Fruit fly (Drosophila melanogaster) whole organism, pupa: Measurements from ENCODE around the gene CG1628.
"Not testable (repeated sequence)": the region's sequence is repeated elsewhere in the genome, so short reads cannot be mapped to it uniquely, and the experiment has no call there.

Source experiments
- CG10348 ChIP-seq: fragments of 200-800 bp; sonication (Bioruptor generic); IDR thresholded peaks from 2 replicates; pipeline ENCODE4 v1.3.6; 2022; ENCODE audit warnings: missing biosample characterization, missing genetic modification characterization
- CG12605 ChIP-seq: fragments of 200-800 bp; sonication (Bioruptor generic); IDR thresholded peaks from 2 replicates; pipeline ENCODE4 v1.3.6; 2022; ENCODE audit warnings: missing biosample characterization, missing genetic modification characterization
- CG13204 ChIP-seq: fragments of 200-800 bp; sonication (Bioruptor generic); optimal IDR thresholded peaks from 2 replicates; lab custom pipeline; 2018; ENCODE audit warnings: missing biosample characterization, mild to moderate bottlenecking, missing genetic modification characterization, moderate library complexity
- CG14655 ChIP-seq: fragments of 200-800 bp; sonication (Bioruptor generic); optimal IDR thresholded peaks from 3 replicates; lab custom pipeline; 2017; ENCODE audit warnings: mild to moderate bottlenecking, missing biosample characterization, missing genetic modification reagents, missing genetic modification characterization
- CG15710 ChIP-seq: fragments of 200-800 bp; sonication (Bioruptor generic); optimal IDR thresholded peaks from 2 replicates; lab custom pipeline; 2018; ENCODE audit warnings: missing biosample characterization, mild to moderate bottlenecking, missing genetic modification characterization, moderate library complexity
- CG17806 ChIP-seq: fragments of 200-800 bp; sonication (Bioruptor generic); optimal IDR thresholded peaks from 2 replicates; lab custom pipeline; 2018; ENCODE audit warnings: missing biosample characterization, mild to moderate bottlenecking, missing genetic modification characterization, moderate library complexity
- CG32121 ChIP-seq: fragments of 200-800 bp; sonication (Bioruptor generic); IDR thresholded peaks from 2 replicates; pipeline ENCODE4 v1.3.6; 2022; ENCODE audit warnings: missing biosample characterization, missing genetic modification characterization
- CG34367 ChIP-seq: fragments of 200-800 bp; sonication (Bioruptor generic); optimal IDR thresholded peaks from 2 replicates; lab custom pipeline; 2018; ENCODE audit warnings: missing biosample characterization, mild to moderate bottlenecking, missing genetic modification characterization
- CG4496 ChIP-seq: fragments of 200-800 bp; sonication (Bioruptor generic); IDR thresholded peaks from 3 replicates; pipeline ENCODE4 v1.3.6; 2022; ENCODE audit warnings: missing biosample characterization, missing genetic modification characterization
- CG8159 ChIP-seq: fragments of 200-800 bp; sonication (Bioruptor generic); optimal IDR thresholded peaks from 3 replicates; lab custom pipeline; 2018; ENCODE audit warnings: missing biosample characterization, mild to moderate bottlenecking, missing genetic modification characterization, moderate library complexity
- CG8301 ChIP-seq: fragments of 200-800 bp; sonication (Bioruptor generic); optimal IDR thresholded peaks from 2 replicates; lab custom pipeline; 2018; ENCODE audit warnings: missing biosample characterization, mild to moderate bottlenecking, missing genetic modification characterization
- CG9948 ChIP-seq: fragments of 200-800 bp; sonication (Bioruptor generic); optimal IDR thresholded peaks from 2 replicates; lab custom pipeline; 2018; ENCODE audit warnings: missing biosample characterization, mild to moderate bottlenecking, missing genetic modification characterization, moderate library complexity
- D1 ChIP-seq: fragments of 200-800 bp; sonication (Bioruptor generic); optimal IDR thresholded peaks from 2 replicates; lab custom pipeline; 2018; ENCODE audit warnings: missing biosample characterization, mild to moderate bottlenecking, missing genetic modification characterization, moderate library complexity
- EcR ChIP-seq: fragments of 200-800 bp; sonication (Bioruptor generic); optimal IDR thresholded peaks from 3 replicates; lab custom pipeline; 2019; ENCODE audit warnings: missing biosample characterization, missing genetic modification characterization, mild to moderate bottlenecking, moderate library complexity, missing genetic modification reagents
- Ets98B ChIP-seq: fragments of 200-800 bp; sonication (Bioruptor generic); IDR thresholded peaks from 2 replicates; pipeline ENCODE4 v1.3.6; 2022; ENCODE audit warnings: missing biosample characterization, missing genetic modification characterization
- Pif1A ChIP-seq: fragments of 200-800 bp; sonication (Bioruptor generic); optimal IDR thresholded peaks from 3 replicates; lab custom pipeline; 2016; ENCODE audit warnings: missing biosample characterization, missing genetic modification characterization
- Pif1B ChIP-seq: fragments of 200-800 bp; sonication (Bioruptor generic); optimal IDR thresholded peaks from 3 replicates; lab custom pipeline; 2016; ENCODE audit warnings: missing biosample characterization, missing genetic modification characterization
- Snoo ChIP-seq: fragments of 200-800 bp; sonication (Bioruptor generic); optimal IDR thresholded peaks from 3 replicates; lab custom pipeline; 2017; ENCODE audit warnings: missing biosample characterization, mild to moderate bottlenecking, missing genetic modification characterization, inconsistent platforms
- fd96Ca ChIP-seq: fragments of 200-800 bp; sonication (Bioruptor generic); IDR thresholded peaks from 3 replicates; pipeline ENCODE4 v1.3.6; 2022; ENCODE audit warnings: missing biosample characterization, missing genetic modification characterization
- gl ChIP-seq: fragments of 200-800 bp; sonication (Bioruptor generic); optimal IDR thresholded peaks from 2 replicates; lab custom pipeline; 2018; ENCODE audit warnings: missing biosample characterization, mild to moderate bottlenecking, missing genetic modification characterization
- rn ChIP-seq: fragments of 200-800 bp; sonication (Bioruptor generic); IDR thresholded peaks from 2 replicates; pipeline ENCODE4 v1.3.6; 2022; ENCODE audit warnings: missing biosample characterization, missing genetic modification characterization

Gene CG1628

DNA sequence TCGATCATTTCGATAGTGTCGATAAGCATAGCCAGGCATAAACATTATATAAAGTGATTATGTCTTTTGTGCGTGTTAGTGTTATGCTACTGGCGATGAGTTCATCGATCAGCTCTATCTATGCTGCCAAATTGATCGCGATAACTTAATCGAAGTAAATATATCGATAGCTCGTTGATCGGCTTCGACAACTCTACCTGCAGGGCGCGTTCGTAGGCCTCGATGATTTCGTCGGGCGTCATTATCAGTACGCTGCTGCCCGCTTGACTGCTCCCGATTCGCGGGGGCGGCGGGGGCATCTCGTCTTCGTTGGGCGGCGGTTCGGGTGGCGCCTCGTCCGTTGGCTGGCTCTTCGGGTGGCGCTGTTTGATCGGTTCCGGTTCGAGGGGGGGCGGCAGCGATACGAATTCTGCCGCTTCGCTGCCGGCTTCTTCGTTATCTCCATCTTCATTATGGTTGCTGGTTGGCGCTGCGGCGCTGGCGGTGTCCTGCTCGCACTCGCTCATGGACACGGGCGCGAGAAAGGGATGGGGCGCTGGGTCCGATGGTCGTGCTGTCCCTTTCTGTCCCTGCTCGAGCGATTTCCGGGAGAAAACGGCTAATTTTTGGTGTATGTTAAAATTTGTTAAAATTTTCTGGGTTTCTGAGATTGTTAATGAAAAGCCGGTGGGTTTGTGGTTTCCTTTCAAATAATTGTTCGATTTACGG lies at the start of gene CG1628:
CG1628 (minus strand) TSS at position 658 of the 708 bp plus-strand sequence.
- TF ChIP-seq CG4496 (peak; percentile 76), CG13204 (peak; percentile 97), Pif1B (GFP tag; lab: Kevin White, UChicago) (no peak), CG10348 (GFP tag; lab: Robert Waterston, UW) (no peak), Ets98B (GFP tag; lab: Robert Waterston, UW) (peak; percentile 36; the same call in 1 of the 2 replicates), CG12605 (GFP tag; lab: Robert Waterston, UW) (0 out of 2 replicates have a peak, but pooled peaks have one; percentile 21), fd96Ca (0 out of 3 replicates have a peak, but pooled peaks have one; percentile 44)

DNA sequence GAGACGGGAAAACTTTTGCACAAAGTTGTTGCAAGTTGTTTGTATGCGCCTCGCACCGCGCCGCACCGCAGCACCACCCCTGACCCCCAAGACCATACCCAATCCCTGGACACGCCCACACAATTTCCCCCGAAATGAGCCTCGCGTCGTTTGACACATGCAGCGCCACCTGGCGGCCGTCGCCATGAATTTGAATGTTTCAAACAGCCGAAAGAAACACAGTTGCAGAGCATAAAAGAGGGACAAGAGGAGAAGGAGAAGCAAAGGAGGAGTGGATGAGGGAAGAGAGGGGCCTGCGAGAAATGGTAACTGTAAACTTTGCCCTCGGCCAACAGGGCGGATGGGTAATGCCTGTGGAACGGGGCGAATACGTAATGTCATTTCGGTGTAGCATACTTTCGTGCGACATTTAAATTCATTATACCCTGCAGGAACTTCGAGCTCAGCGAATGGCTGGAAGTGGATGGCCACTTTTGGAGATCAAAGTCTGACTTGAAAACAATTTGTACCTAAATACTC lies 39.8 kb upstream of the CG1628 start:
- TF ChIP-seq Ets98B (GFP tag; lab: Robert Waterston, UW) (no peak), CG8159 (tag; lab: Kevin White, UChicago) (no peak), CG13204 (no peak), CG10348 (GFP tag; lab: Robert Waterston, UW) (no peak), Pif1A (GFP tag; lab: Kevin White, UChicago) (no peak), rn (GFP tag; lab: Robert Waterston, UW) (no peak), fd96Ca (no peak), CG14655 (GFP tag; lab: Kevin White, UChicago) (no peak), CG34367 (tag; lab: Kevin White, UChicago) (no peak), CG17806 (no peak), CG32121 (GFP tag; lab: Robert Waterston, UW) (no peak), D1 (no peak), CG15710 (tag; lab: Kevin White, UChicago) (no peak), Snoo (tag; lab: Kevin White, UChicago) (no peak), CG9948 (tag; lab: Kevin White, UChicago) (no peak), CG4496 (no peak)

DNA sequence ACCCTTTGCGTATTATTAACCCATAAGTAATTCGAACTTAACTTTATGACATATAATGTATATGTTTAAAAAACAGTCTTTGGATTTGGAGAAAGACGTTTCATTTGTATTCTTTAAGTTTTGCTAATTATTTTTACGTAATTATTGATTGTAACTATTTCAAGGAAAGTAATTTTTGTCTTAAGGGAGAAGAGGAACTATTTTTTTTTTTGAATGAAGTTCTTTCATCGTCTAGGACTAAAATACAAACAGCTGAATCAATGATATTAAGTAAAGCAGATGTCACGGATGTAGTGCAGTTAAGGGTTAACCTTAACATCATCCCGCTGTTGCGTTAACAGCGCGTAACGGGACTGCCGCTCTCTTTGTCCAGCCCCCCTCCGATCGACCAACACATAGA lies 26.4 kb upstream of the CG1628 start:
- no peak for TF ChIP-seq Ets98B (GFP tag; lab: Robert Waterston, UW)
- no peak for TF ChIP-seq CG4496
- TF ChIP-seq CG14655 (GFP tag; lab: Kevin White, UChicago), result peak; percentile 44
- no peak for TF ChIP-seq D1
- TF ChIP-seq CG8159 (tag; lab: Kevin White, UChicago), result peak; percentile 71
- TF ChIP-seq CG34367 (tag; lab: Kevin White, UChicago), result peak; percentile 29
- TF ChIP-seq CG32121 (GFP tag; lab: Robert Waterston, UW), result no peak
- no peak for TF ChIP-seq CG13204
- TF ChIP-seq CG10348 (GFP tag; lab: Robert Waterston, UW), result no peak
- no peak for TF ChIP-seq Snoo (tag; lab: Kevin White, UChicago)
- peak; percentile 53 for TF ChIP-seq CG9948 (tag; lab: Kevin White, UChicago)
- TF ChIP-seq Pif1B (GFP tag; lab: Kevin White, UChicago), result no peak
- TF ChIP-seq gl (tag; lab: Kevin White, UChicago), result no peak
- peak; percentile 30 for TF ChIP-seq CG8301 (tag; lab: Kevin White, UChicago)
- peak; percentile 46 for TF ChIP-seq CG17806
- peak; percentile 51 for TF ChIP-seq CG15710 (tag; lab: Kevin White, UChicago)
- TF ChIP-seq Pif1A (GFP tag; lab: Kevin White, UChicago), result peak; percentile 52
- no peak for TF ChIP-seq fd96Ca
- TF ChIP-seq, all 21 proteins: peak for 8

DNA sequence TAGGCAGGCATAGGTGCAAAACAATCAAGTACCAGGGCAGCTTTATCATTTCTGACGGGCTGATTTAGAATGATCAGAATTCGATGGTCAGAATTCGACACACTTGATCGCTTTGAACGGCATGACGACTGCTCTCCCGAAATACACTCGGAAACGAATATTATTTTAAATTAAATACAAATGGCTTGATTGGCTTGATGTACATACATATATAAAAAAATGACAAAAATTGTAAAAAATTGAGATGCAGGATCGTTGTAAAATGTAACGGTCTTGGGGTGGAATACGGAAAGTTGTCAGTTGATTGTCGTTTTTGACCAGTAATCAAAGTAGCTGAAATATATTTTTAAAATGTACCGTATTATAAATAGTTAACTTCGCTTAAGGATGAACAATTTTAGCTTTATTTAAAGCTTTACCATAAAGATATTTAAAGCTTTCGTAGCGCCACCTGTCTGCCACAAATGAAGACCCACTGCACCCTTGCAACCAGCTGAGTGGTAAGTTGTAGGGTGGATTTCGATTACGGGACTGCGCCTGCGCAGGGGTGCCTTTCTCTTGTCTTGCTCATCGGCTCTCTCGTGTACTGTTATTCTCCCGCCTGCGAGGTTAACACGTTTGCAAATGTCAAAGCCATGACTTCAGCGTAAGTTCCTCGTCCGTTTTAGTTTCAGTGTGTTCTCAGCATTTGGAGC lies 24.7 kb upstream of the CG1628 start, which contains the start of the genes CG9806 and X11Lbeta:
CG9806 (minus strand) TSS at position 51 of the 695 bp plus-strand sequence.
X11Lbeta (plus strand) TSS at position 676 of the 695 bp plus-strand sequence.
- TF ChIP-seq fd96Ca (no peak), CG15710 (tag; lab: Kevin White, UChicago) (no peak), rn (GFP tag; lab: Robert Waterston, UW) (no peak), Pif1A (GFP tag; lab: Kevin White, UChicago) (no peak), CG10348 (GFP tag; lab: Robert Waterston, UW) (no peak), CG13204 (no peak), CG17806 (no peak), D1 (no peak), Pif1B (GFP tag; lab: Kevin White, UChicago) (no peak), EcR (GFP tag; lab: Kevin White, UChicago) (no peak), CG34367 (tag; lab: Kevin White, UChicago) (no peak), CG9948 (tag; lab: Kevin White, UChicago) (no peak), Snoo (tag; lab: Kevin White, UChicago) (no peak), CG8159 (tag; lab: Kevin White, UChicago) (no peak), Ets98B (GFP tag; lab: Robert Waterston, UW) (no peak), gl (tag; lab: Kevin White, UChicago) (no peak), CG12605 (GFP tag; lab: Robert Waterston, UW) (no peak), CG14655 (GFP tag; lab: Kevin White, UChicago) (no peak), CG4496 (no peak)
- TF ChIP-seq, all 21 proteins: peak for 0

DNA sequence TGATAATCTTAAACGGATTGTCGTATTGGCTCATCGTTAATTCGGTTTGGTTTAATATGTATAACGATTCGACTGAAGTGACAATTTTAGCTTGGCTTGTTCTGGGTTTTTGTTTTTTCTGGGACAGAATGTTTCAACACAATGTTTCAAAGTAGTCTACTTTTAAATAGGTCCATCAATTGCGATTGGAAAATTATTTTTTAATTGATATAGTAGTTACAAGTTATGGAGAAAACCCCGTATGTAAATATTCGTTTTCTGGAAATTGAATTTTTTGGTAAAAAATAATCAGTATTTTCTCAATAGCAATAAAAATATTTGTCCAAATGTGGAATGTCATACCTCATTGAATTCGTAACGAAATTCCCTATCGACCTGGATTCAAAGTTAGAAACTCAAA lies 20.6 kb upstream of the CG1628 start, which contains the start of gene Rab9Db:
Rab9Db (minus strand) TSS at position 101 of the 400 bp plus-strand sequence.
- TF ChIP-seq CG13204; CG15710 (tag; lab: Kevin White, UChicago); Pif1B (GFP tag; lab: Kevin White, UChicago): not testable (repeated sequence)
